Worm (Caenorhabditis elegans): ENCODE results near the gene fbxa-28.

- TF ChIP-seq cog-1 (tag; optimal IDR thresholded peaks at IDR 0.05) (no peak), ztf-29 (GFP tag; IDR thresholded peaks at IDR 0.05) (no peak), ref-1 (GFP tag; conservative IDR thresholded peaks at IDR 0.05) (no peak), flt-1 (GFP tag; IDR thresholded peaks at IDR 0.05) (no peak), klf-2 (GFP tag; conservative IDR thresholded peaks at IDR 0.05) (no peak), ztf-23 (GFP tag; IDR thresholded peaks at IDR 0.05) (no peak), tab-1 (GFP tag; IDR thresholded peaks at IDR 0.05) (no peak)
These were observed 16.6 kb downstream of the fbxa-28 start for ce11 chrIII:1314283-1314682.
